Fruit fly (Drosophila melanogaster) whole organism, embryonic: ENCODE results near the gene CG6959.

Experiments used
- CG10654 ChIP-seq: fragments of 200-800 bp; sonication (Bioruptor generic); optimal IDR thresholded peaks from 2 replicates; lab custom pipeline; 2016; ENCODE audit warnings: missing biosample characterization, missing genetic modification characterization
- CG10959 ChIP-seq: fragments of 200-800 bp; sonication (Bioruptor generic); IDR thresholded peaks from 2 replicates; pipeline ENCODE4 v1.3.6; 2022; ENCODE audit warnings: missing biosample characterization, missing genetic modification characterization
- CG11696 ChIP-seq: fragments of 200-800 bp; sonication (Bioruptor generic); IDR thresholded peaks from 2 replicates; pipeline ENCODE4 v1.3.6; 2022; ENCODE audit warnings: missing biosample characterization, missing genetic modification characterization
- CG12071 ChIP-seq: fragments of 200-800 bp; sonication (Bioruptor generic); optimal IDR thresholded peaks from 3 replicates; lab custom pipeline; 2018; ENCODE audit warnings: missing biosample characterization, mild to moderate bottlenecking, missing genetic modification characterization
- CG12155 ChIP-seq: fragments of 200-800 bp; sonication (Bioruptor generic); optimal IDR thresholded peaks from 3 replicates; lab custom pipeline; 2016; ENCODE audit warnings: missing biosample characterization, missing genetic modification characterization
- CG1233 ChIP-seq: fragments of 200-800 bp; sonication (Bioruptor generic); optimal IDR thresholded peaks from 4 replicates; lab custom pipeline; 2018; ENCODE audit warnings: missing biosample characterization, mild to moderate bottlenecking, missing genetic modification characterization
- CG13296 ChIP-seq: fragments of 200-800 bp; sonication (Bioruptor generic); optimal IDR thresholded peaks from 3 replicates; lab custom pipeline; 2018; ENCODE audit warnings: missing biosample characterization, mild to moderate bottlenecking, missing genetic modification characterization
- CG14441 ChIP-seq: fragments of 200-800 bp; sonication (Bioruptor generic); IDR thresholded peaks from 2 replicates; pipeline ENCODE4 v1.3.6; 2022; ENCODE audit warnings: missing biosample characterization, missing genetic modification characterization
- CG14667 ChIP-seq: fragments of 200-800 bp; sonication (Bioruptor generic); IDR thresholded peaks from 2 replicates; pipeline ENCODE4 v1.3.6; 2022; ENCODE audit warnings: missing biosample characterization, missing genetic modification characterization
- CG15269 ChIP-seq: fragments of 200-800 bp; sonication (Bioruptor generic); optimal IDR thresholded peaks from 2 replicates; lab custom pipeline; 2018; ENCODE audit warnings: missing biosample characterization, mild to moderate bottlenecking, missing genetic modification characterization, moderate library complexity
- CG17328 ChIP-seq: fragments of 200-800 bp; sonication (Bioruptor generic); IDR thresholded peaks from 2 replicates; pipeline ENCODE4 v1.3.6; 2022; ENCODE audit warnings: missing biosample characterization, missing genetic modification characterization
- CG17359 ChIP-seq: fragments of 200-800 bp; sonication (Bioruptor generic); optimal IDR thresholded peaks from 3 replicates; lab custom pipeline; 2018; ENCODE audit warnings: missing biosample characterization, mild to moderate bottlenecking, missing genetic modification characterization, moderate library complexity
- CG17829 ChIP-seq: fragments of 200-800 bp; optimal IDR thresholded peaks from 2 replicates; lab custom pipeline; 2019; ENCODE audit warnings: missing biosample characterization, mild to moderate bottlenecking, missing genetic modification characterization, moderate library complexity
- CG2129 ChIP-seq: fragments of 200-800 bp; sonication (Bioruptor generic); IDR thresholded peaks from 2 replicates; pipeline ENCODE4 v1.3.6; 2022; ENCODE audit warnings: missing biosample characterization, missing genetic modification characterization; ENCODE audit not compliant: partially characterized antibody
- CG31224 ChIP-seq: fragments of 200-800 bp; sonication (Bioruptor generic); IDR thresholded peaks from 2 replicates; pipeline ENCODE4 v1.3.6; 2022; ENCODE audit warnings: missing biosample characterization, missing genetic modification characterization
- CG3281 ChIP-seq: fragments of 200-800 bp; sonication (Bioruptor generic); optimal IDR thresholded peaks from 3 replicates; lab custom pipeline; 2017; ENCODE audit warnings: missing biosample characterization, mild to moderate bottlenecking, missing genetic modification characterization
- CG5245 ChIP-seq: fragments of 200-800 bp; sonication (Bioruptor generic); optimal IDR thresholded peaks from 3 replicates; lab custom pipeline; 2016; ENCODE audit warnings: missing biosample characterization, missing genetic modification characterization
- CG6813 ChIP-seq: fragments of 200-800 bp; sonication (Bioruptor generic); optimal IDR thresholded peaks from 2 replicates; lab custom pipeline; 2017; ENCODE audit warnings: missing biosample characterization, missing genetic modification characterization, mild to moderate bottlenecking, moderate library complexity, missing genetic modification reagents
- CG7839 ChIP-seq: fragments of 200-800 bp; sonication (Bioruptor generic); optimal IDR thresholded peaks from 3 replicates; lab custom pipeline; 2018; ENCODE audit warnings: missing biosample characterization, mild to moderate bottlenecking, missing genetic modification characterization, moderate library complexity
- CG8924 ChIP-seq: fragments of 200-800 bp; optimal IDR thresholded peaks from 3 replicates; lab custom pipeline; 2019; ENCODE audit warnings: missing biosample characterization, mild to moderate bottlenecking, missing genetic modification characterization, moderate library complexity
- Dll ChIP-seq: fragments of 200-800 bp; sonication (Bioruptor generic); IDR thresholded peaks from 4 replicates; pipeline ENCODE4 v1.3.6; 2022; ENCODE audit warnings: missing biosample characterization, missing genetic modification characterization; ENCODE audit not compliant: partially characterized antibody
- Dref ChIP-seq: fragments of 200-800 bp; sonication (Bioruptor generic); IDR thresholded peaks from 2 replicates; pipeline ENCODE4 v1.3.6; 2022; ENCODE audit warnings: missing biosample characterization, missing genetic modification characterization
- Fer3 ChIP-seq: fragments of 200-800 bp; sonication (Bioruptor generic); optimal IDR thresholded peaks from 2 replicates; lab custom pipeline; 2018; ENCODE audit warnings: missing biosample characterization, mild to moderate bottlenecking, missing genetic modification characterization, moderate library complexity
- Med ChIP-seq: fragments of 200-800 bp; sonication (Bioruptor generic); peaks from one replicate; lab custom pipeline; 2016; ENCODE audit warnings: missing biosample characterization, missing genetic modification characterization, mild to moderate bottlenecking, inconsistent platforms, moderate library complexity
- NC2α ChIP-seq: fragments of 200-800 bp; sonication (Bioruptor generic); optimal IDR thresholded peaks from 2 replicates; lab custom pipeline; 2016; ENCODE audit warnings: missing biosample characterization, missing genetic modification characterization
- Pdp1 ChIP-seq, 2 experiments: fragments of 200-800 bp; sonication (Bioruptor generic); optimal IDR thresholded peaks; 3 replicates each; lab custom pipeline; 2016; ENCODE audit warnings: missing biosample characterization in 2 of 2, missing genetic modification characterization in 2 of 2, mild to moderate bottlenecking in 1 of 2, moderate library complexity in 1 of 2
- Sox102F ChIP-seq: fragments of 200-800 bp; sonication (Bioruptor generic); optimal IDR thresholded peaks from 2 replicates; lab custom pipeline; 2018; ENCODE audit warnings: missing biosample characterization, mild to moderate bottlenecking, missing genetic modification characterization, moderate library complexity
- YL-1 ChIP-seq: fragments of 200-800 bp; sonication (Bioruptor generic); optimal IDR thresholded peaks from 3 replicates; lab custom pipeline; 2017; ENCODE audit warnings: missing biosample characterization, mild to moderate bottlenecking, missing genetic modification characterization
- bsh ChIP-seq, 2 experiments: fragments of 200-800 bp; sonication (Bioruptor generic); optimal IDR thresholded peaks; 2 replicates each; lab custom pipeline; 2017 to 2018; ENCODE audit warnings: mild to moderate bottlenecking in 2 of 2, missing biosample characterization in 2 of 2, missing genetic modification characterization in 2 of 2, moderate library complexity in 1 of 2
- ci ChIP-seq: fragments of 200-800 bp; sonication (Bioruptor generic); IDR thresholded peaks from 3 replicates; pipeline ENCODE4 v1.3.6; 2022; ENCODE audit warnings: missing biosample characterization, missing genetic modification characterization
- dmrt99B ChIP-seq: fragments of 200-800 bp; sonication (Bioruptor generic); optimal IDR thresholded peaks from 2 replicates; lab custom pipeline; 2018; ENCODE audit warnings: missing biosample characterization, mild to moderate bottlenecking, missing genetic modification characterization, moderate library complexity
- dysf ChIP-seq: fragments of 200-800 bp; sonication (Bioruptor generic); IDR thresholded peaks from 3 replicates; pipeline ENCODE4 v1.3.6; 2022; ENCODE audit warnings: missing biosample characterization, missing genetic modification characterization
- kni ChIP-seq: fragments of 200-800 bp; sonication (Bioruptor generic); optimal IDR thresholded peaks from 3 replicates; lab custom pipeline; 2017; ENCODE audit warnings: mild to moderate bottlenecking, missing biosample characterization, missing genetic modification reagents, missing genetic modification characterization
- lmd ChIP-seq: fragments of 200-800 bp; sonication (Bioruptor generic); IDR thresholded peaks from 2 replicates; pipeline ENCODE4 v1.3.6; 2022; ENCODE audit warnings: missing biosample characterization, missing genetic modification characterization
- lola ChIP-seq, 3 experiments: fragments of >200 bp in 2 of 3; fragments of 200-800 bp in 1 of 3; sonication (Bioruptor generic) in 1 of 3; optimal IDR thresholded peaks; 2 replicates each; lab custom pipeline; 2017 to 2019; ENCODE audit warnings: missing biosample characterization in 3 of 3, missing genetic modification characterization in 3 of 3, mild to moderate bottlenecking in 1 of 3, moderate library complexity in 1 of 3
- mirr ChIP-seq: fragments of 200-800 bp; sonication (Bioruptor generic); optimal IDR thresholded peaks from 3 replicates; lab custom pipeline; 2018; ENCODE audit warnings: missing biosample characterization, mild to moderate bottlenecking, missing genetic modification characterization
- pan ChIP-seq, 4 experiments: fragments of >200 bp in 3 of 4; fragments of 200-800 bp in 1 of 4; sonication (Bioruptor generic) in 1 of 4; optimal IDR thresholded peaks in 3 of 4; IDR thresholded peaks in 1 of 4; 2 replicates each; pipeline versions ENCODE4 v1.3.6 to Lab custom; 2017 to 2022; ENCODE audit warnings: missing biosample characterization in 2 of 4, missing genetic modification characterization in 2 of 4, mixed read lengths in 1 of 4
- seq ChIP-seq: fragments of 200-800 bp; sonication (Bioruptor generic); IDR thresholded peaks from 2 replicates; pipeline ENCODE4 v1.3.6; 2022; ENCODE audit warnings: missing biosample characterization, missing genetic modification characterization
- vvl ChIP-seq: fragments of 200-800 bp; sonication (Bioruptor generic); IDR thresholded peaks from 2 replicates; pipeline ENCODE4 v1.3.6; 2022; ENCODE audit warnings: missing biosample characterization, missing genetic modification characterization
- zfh1 ChIP-seq: fragments of 200-800 bp; sonication (Bioruptor generic); IDR thresholded peaks from 3 replicates; pipeline ENCODE4 v1.3.6; 2022; ENCODE audit warnings: missing biosample characterization, missing genetic modification characterization

CG6959 gene

DNA sequence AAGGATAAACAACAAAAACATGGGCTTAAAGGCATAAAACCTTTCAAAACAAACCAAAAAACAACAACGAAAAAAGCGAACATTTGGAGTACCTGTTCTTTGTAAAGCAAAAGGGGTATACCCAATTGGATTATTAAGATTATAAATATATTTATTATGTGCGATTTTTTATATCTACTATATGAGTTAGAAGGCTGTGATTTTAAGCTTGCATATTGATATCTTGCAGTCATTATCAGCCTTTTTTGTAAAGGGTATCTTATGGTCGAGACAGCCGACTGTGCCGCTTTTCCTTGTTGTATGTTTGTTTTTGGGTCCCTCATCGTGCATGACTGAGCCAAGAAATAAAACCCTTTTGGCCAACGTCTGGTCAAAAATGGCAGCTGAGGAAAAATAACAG is 3.4 kb upstream of the CG6959 start (continued):
- peak; percentile 44 for TF ChIP-seq CG3281 (GFP tag; lab: Kevin White, UChicago)
- peak; percentile 62 for TF ChIP-seq CG14441 (GFP tag; lab: Robert Waterston, UW)
- no peak for TF ChIP-seq NC2α (GFP tag; lab: Kevin White, UChicago)
- TF ChIP-seq Dll (GFP tag; lab: Robert Waterston, UW) = no peak
- TF ChIP-seq ci (GFP tag; lab: Robert Waterston, UW) = peak; percentile 71
- TF ChIP-seq vvl (GFP tag; lab: Robert Waterston, UW) = peak; percentile 62
- TF ChIP-seq CG17328 (GFP tag; lab: Robert Waterston, UW) = peak; percentile 50
- no peak for TF ChIP-seq kni (GFP tag; lab: Kevin White, UChicago)
- peak in 1 of 2 experiments; percentile 18 for TF ChIP-seq Pdp1 (GFP tag; optimal IDR thresholded peaks at IDR 0.05; lab: Kevin White, UChicago)
- TF ChIP-seq Dref (GFP tag; lab: Robert Waterston, UW) = no peak
- no peak for TF ChIP-seq pan (optimal IDR thresholded peaks at IDR 0.05; lab: Kevin White, UChicago)
- TF ChIP-seq pan (GFP tag; optimal IDR thresholded peaks at IDR 0.05 in 1 of 2, IDR thresholded peaks at IDR 0.05 in 1 of 2) = peak in 1 of 2 experiments; percentile 57
- no peak for TF ChIP-seq CG5245 (GFP tag; lab: Kevin White, UChicago)
- peak; percentile 23 for TF ChIP-seq CG15269 (tag; lab: Kevin White, UChicago)
- peak; percentile 31; the same call in 1 of the 2 replicates for TF ChIP-seq CG14667 (GFP tag; lab: Robert Waterston, UW)
- peak; percentile 39 for TF ChIP-seq CG17829 (tag; lab: Kevin White, UChicago)
- TF ChIP-seq CG8924 = peak; percentile 36
- peak; percentile 29 for TF ChIP-seq Med (GFP tag; lab: Kevin White, UChicago)
- TF ChIP-seq CG11696 (GFP tag; lab: Robert Waterston, UW) = no peak
- peak; percentile 17 for TF ChIP-seq CG10654 (GFP tag; lab: Kevin White, UChicago)
- TF ChIP-seq CG1233 (GFP tag; lab: Kevin White, UChicago) = peak; percentile 11
- TF ChIP-seq CG31224 (GFP tag; lab: Robert Waterston, UW) = peak; percentile 29; the same call in 1 of the 2 replicates
- TF ChIP-seq bsh (GFP tag; optimal IDR thresholded peaks at IDR 0.05; lab: Kevin White, UChicago) = peak in 1 of 2 experiments; percentile 24
- TF ChIP-seq CG13296 (GFP tag; lab: Kevin White, UChicago) = peak; percentile 0
- peak; percentile 49 for TF ChIP-seq lmd (GFP tag; lab: Robert Waterston, UW)
- TF ChIP-seq mirr (GFP tag; lab: Kevin White, UChicago) = no peak
- TF ChIP-seq CG12071 (GFP tag; lab: Kevin White, UChicago) = peak; percentile 0
- TF ChIP-seq seq (GFP tag; lab: Robert Waterston, UW) = peak; percentile 41; the same call in 1 of the 2 replicates
- TF ChIP-seq dmrt99B (tag; lab: Kevin White, UChicago) = peak; percentile 70
- peak; percentile 50; the same call in 1 of the 3 replicates for TF ChIP-seq zfh1 (GFP tag; lab: Robert Waterston, UW)
- TF ChIP-seq CG10959 (GFP tag; lab: Robert Waterston, UW) = peak; percentile 28; the same call in 1 of the 2 replicates
- peak; percentile 41 for TF ChIP-seq Sox102F (GFP tag; lab: Kevin White, UChicago)
- no peak for TF ChIP-seq lola (GFP tag; optimal IDR thresholded peaks at IDR 0.05; lab: Kevin White, UChicago)
- TF ChIP-seq CG17359 (tag; lab: Kevin White, UChicago) = peak; percentile 75
- TF ChIP-seq dysf (GFP tag; lab: Robert Waterston, UW) = peak; percentile 64
- TF ChIP-seq CG6813 (GFP tag; lab: Kevin White, UChicago) = peak; percentile 57
- TF ChIP-seq CG12155 (GFP tag; lab: Kevin White, UChicago) = no peak
- peak; percentile 44 for TF ChIP-seq CG7839
- TF ChIP-seq CG2129 (GFP tag; lab: Robert Waterston, UW) = no peak
- peak; percentile 42 for TF ChIP-seq Fer3
- TF ChIP-seq YL-1 (GFP tag; lab: Kevin White, UChicago) = no peak
